Fruit fly (Drosophila melanogaster) S2 (cell line): ENCODE results near the gene cni.

ENCODE experiments used
- CG8478 ChIP-seq: fragments of >200 bp; optimal IDR thresholded peaks from 2 replicates; lab custom pipeline; 2018
- CTCF ChIP-seq, 2 experiments: fragments of >200 bp; optimal IDR thresholded peaks; 2 replicates each; lab custom pipeline; 2018

The cni gene

dm6 chr2L:16302773-16303279, 7.7 kb downstream of the cni start, which contains the start of gene GMF:
Gene GMF, minus strand, starts transcription at chr2L:16302954.
- peak in 1 of 2 experiments; percentile 18 for TF ChIP-seq CTCF (optimal IDR thresholded peaks at IDR 0.05; lab: Kevin White, UChicago)
- TF ChIP-seq CG8478, result no peak

dm6 chr2L:16299466-16300311, 10.8 kb downstream of the cni start, which contains the start of the genes heix and CG17328:
Gene heix, minus strand, starts transcription at chr2L:16299858.
Gene CG17328, plus strand, starts transcription at chr2L:16299943.
- no peak for TF ChIP-seq CTCF (optimal IDR thresholded peaks at IDR 0.05; lab: Kevin White, UChicago)
- no peak for TF ChIP-seq CG8478

- TF ChIP-seq CTCF (optimal IDR thresholded peaks at IDR 0.05; lab: Kevin White, UChicago), result no peak
- no peak for TF ChIP-seq CG8478
Measured at dm6 chr2L:16293703-16294233, 16.8 kb downstream of the cni start, which contains the start of gene Cyp303a1. Gene Cyp303a1, plus strand, starts transcription at chr2L:16294183.

- TF ChIP-seq CG8478, result no peak
- TF ChIP-seq CTCF (optimal IDR thresholded peaks at IDR 0.05; lab: Kevin White, UChicago), result no peak
Measured at dm6 chr2L:16292975-16293501, 17.5 kb downstream of the cni start, which contains the start of gene CG13258. Gene CG13258, minus strand, starts transcription at chr2L:16293025.

- TF ChIP-seq CG8478, result no peak
- no peak for TF ChIP-seq CTCF (optimal IDR thresholded peaks at IDR 0.05; lab: Kevin White, UChicago)
Measured at dm6 chr2L:16290984-16291383, 19.5 kb downstream of the cni start, which contains the start of gene CG17329. Gene CG17329, plus strand, starts transcription at chr2L:16291284.

- TF ChIP-seq CTCF (optimal IDR thresholded peaks at IDR 0.05; lab: Kevin White, UChicago) (no peak), CG8478 (no peak)
Measured at dm6 chr2L:16288393-16288731, 22.2 kb downstream of the cni start.

- no peak for TF ChIP-seq CG8478
- peak; percentile 98 for TF ChIP-seq CTCF (optimal IDR thresholded peaks at IDR 0.05; lab: Kevin White, UChicago)
Measured at dm6 chr2L:16287602-16288392, 22.7 kb downstream of the cni start, which contains the start of the genes crp and pkaap. Gene crp, minus strand, starts transcription at chr2L:16287730. Gene pkaap, plus strand, starts transcription at chr2L:16288290.

- TF ChIP-seq CTCF (optimal IDR thresholded peaks at IDR 0.05; lab: Kevin White, UChicago), result no peak
- TF ChIP-seq CG8478, result no peak
Measured at dm6 chr2L:16287006-16287601, 23.4 kb downstream of the cni start.

dm6 chr2L:16286360-16287005, 24.0 kb downstream of the cni start:
- TF ChIP-seq CTCF (optimal IDR thresholded peaks at IDR 0.05; lab: Kevin White, UChicago), result peak in 1 of 2 experiments; percentile 3
- TF ChIP-seq CG8478, result no peak

dm6 chr2L:16285692-16286359, 24.7 kb downstream of the cni start:
- TF ChIP-seq CTCF (optimal IDR thresholded peaks at IDR 0.05; lab: Kevin White, UChicago) (no peak), CG8478 (no peak)

dm6 chr2L:16284306-16285299, 25.9 kb downstream of the cni start:
- TF ChIP-seq CG8478 (no peak), CTCF (optimal IDR thresholded peaks at IDR 0.05; lab: Kevin White, UChicago) (peak in 1 of 2 experiments; percentile 6)

dm6 chr2L:16282856-16283255, 27.7 kb downstream of the cni start:
- TF ChIP-seq CG8478 (no peak), CTCF (optimal IDR thresholded peaks at IDR 0.05; lab: Kevin White, UChicago) (no peak)
